Worm (Caenorhabditis elegans) whole organism, L1 larva: ENCODE results near the gene T16G12.4.

ENCODE experiments used
- ama-1 ChIP-seq: fragments of 150-350 bp; optimal IDR thresholded peaks from 2 replicates; lab custom pipeline; 2014
- dpl-1 ChIP-seq, 3 experiments: fragments of 150-350 bp in 2 of 3; sonication (generic microtip) in 1 of 3; optimal IDR thresholded peaks; 2 replicates each; lab custom pipeline; 2014 to 2017; ENCODE audit warnings: missing biosample characterization in 3 of 3, missing genetic modification characterization in 3 of 3, missing genetic modification reagents in 3 of 3
- dsc-1 ChIP-seq: sonication (generic microtip); optimal IDR thresholded peaks from 2 replicates; lab custom pipeline; 2016; ENCODE audit warnings: mild to moderate bottlenecking, missing genetic modification characterization, missing compliant biosample characterization
- egl-27 ChIP-seq, 2 experiments: fragments of 150-350 bp in 1 of 2; sonication (generic microtip); optimal IDR thresholded peaks; 3 replicates each; lab custom pipeline; 2017 to 2018; ENCODE audit warnings: missing biosample characterization in 2 of 2, missing genetic modification characterization in 2 of 2, missing genetic modification reagents in 2 of 2
- fkh-10 ChIP-seq: sonication (generic microtip); optimal IDR thresholded peaks from 2 replicates; lab custom pipeline; 2017; ENCODE audit warnings: missing biosample characterization, missing genetic modification reagents, missing genetic modification characterization
- lin-13 ChIP-seq: fragments of 150-350 bp; optimal IDR thresholded peaks from 2 replicates; lab custom pipeline; 2014; ENCODE audit warnings: missing biosample characterization, missing genetic modification reagents, missing genetic modification characterization
- lin-39 ChIP-seq: fragments of 150-350 bp; optimal IDR thresholded peaks from 2 replicates; lab custom pipeline; 2014; ENCODE audit warnings: missing biosample characterization, missing genetic modification reagents, missing genetic modification characterization
- mep-1 ChIP-seq: fragments of 150-350 bp; optimal IDR thresholded peaks from 2 replicates; lab custom pipeline; 2014; ENCODE audit warnings: missing biosample characterization, missing genetic modification characterization
- nhr-11 ChIP-seq: fragments of 150-350 bp; optimal IDR thresholded peaks from 2 replicates; lab custom pipeline; 2014; ENCODE audit warnings: missing biosample characterization, missing genetic modification characterization

DNA sequence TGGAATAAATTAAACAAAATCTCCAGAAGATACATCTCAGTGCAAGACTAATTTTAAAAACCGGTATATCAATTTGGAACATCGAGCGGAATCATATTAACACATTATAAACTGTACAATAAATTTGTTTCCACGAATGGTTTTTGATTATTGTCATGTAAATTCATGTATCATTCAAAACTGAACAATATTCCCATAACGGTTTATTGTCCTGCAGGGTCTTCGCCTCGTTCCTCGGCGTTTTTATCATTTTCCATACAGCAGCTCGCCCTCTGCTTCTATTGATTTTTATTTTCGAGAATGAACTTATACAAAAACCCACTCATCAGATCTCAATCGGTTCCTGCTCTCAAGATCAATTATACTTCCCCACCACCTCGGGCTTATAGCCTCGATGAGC, 1.4 kb downstream of the T16G12.4 start, which contains the start of gene T16G12.8:
- no peak for TF ChIP-seq dsc-1 (tag; lab: Kevin White, UChicago)
- no peak for TF ChIP-seq mep-1
- TF ChIP-seq lin-13 (GFP tag; lab: Kevin White, UChicago) = no peak
- no peak for TF ChIP-seq dpl-1 (GFP tag; optimal IDR thresholded peaks at IDR 0.05; lab: Kevin White, UChicago)
- no peak for TF ChIP-seq fkh-10 (GFP tag; lab: Kevin White, UChicago)
- no peak for TF ChIP-seq egl-27 (tag; optimal IDR thresholded peaks at IDR 0.05; lab: Kevin White, UChicago)
- TF ChIP-seq lin-39 (tag; lab: Kevin White, UChicago) = no peak
- no peak for TF ChIP-seq nhr-11
- TF ChIP-seq ama-1 = no peak
